Fruit fly (Drosophila melanogaster) whole organism, adult: ENCODE data around the gene lectin-21Cb.

Experiments used
- CG11617 ChIP-seq: fragments of 200-800 bp; sonication (Bioruptor generic); optimal IDR thresholded peaks from 2 replicates; lab custom pipeline; 2017; ENCODE audit warnings: mild to moderate bottlenecking, missing biosample characterization, missing genetic modification reagents, missing genetic modification characterization
- CG12768 ChIP-seq: fragments of 200-800 bp; sonication (Bioruptor generic); optimal IDR thresholded peaks from 2 replicates; lab custom pipeline; 2017; ENCODE audit warnings: missing biosample characterization, missing genetic modification characterization, mild to moderate bottlenecking, moderate library complexity, missing genetic modification reagents
- CG14711 ChIP-seq: fragments of 200-800 bp; sonication (Bioruptor generic); optimal IDR thresholded peaks from 2 replicates; lab custom pipeline; 2018; ENCODE audit warnings: missing biosample characterization, mild to moderate bottlenecking, missing genetic modification characterization, moderate library complexity
- CG33017 ChIP-seq: fragments of 200-800 bp; sonication (Bioruptor generic); optimal IDR thresholded peaks from 2 replicates; lab custom pipeline; 2018; ENCODE audit warnings: missing biosample characterization, mild to moderate bottlenecking, missing genetic modification characterization, moderate library complexity
- CG7045 ChIP-seq: fragments of 200-800 bp; sonication (Bioruptor generic); optimal IDR thresholded peaks from 2 replicates; lab custom pipeline; 2017; ENCODE audit warnings: missing biosample characterization, mild to moderate bottlenecking, missing genetic modification characterization
- CG7101 ChIP-seq: fragments of 200-800 bp; sonication (Bioruptor generic); optimal IDR thresholded peaks from 2 replicates; lab custom pipeline; 2018; ENCODE audit warnings: missing biosample characterization, mild to moderate bottlenecking, missing genetic modification characterization, moderate library complexity
- Clk ChIP-seq: fragments of 200-800 bp; sonication (Bioruptor generic); optimal IDR thresholded peaks from 2 replicates; lab custom pipeline; 2017; ENCODE audit warnings: missing biosample characterization, missing genetic modification characterization
- Crg-1 ChIP-seq: fragments of 200-800 bp; sonication (Bioruptor generic); optimal IDR thresholded peaks from 2 replicates; lab custom pipeline; 2016; ENCODE audit warnings: missing biosample characterization, missing genetic modification characterization
- Mnt ChIP-seq: fragments of 200-800 bp; sonication (Bioruptor generic); optimal IDR thresholded peaks from 2 replicates; lab custom pipeline; 2016; ENCODE audit warnings: missing biosample characterization, mild to moderate bottlenecking, missing genetic modification characterization
- kay ChIP-seq: fragments of 200-800 bp; sonication (Bioruptor generic); peaks from one replicate; lab custom pipeline; 2016; ENCODE audit warnings: missing biosample characterization, missing genetic modification characterization, borderline replicate concordance
- ovo ChIP-seq: fragments of 200-800 bp; sonication (Bioruptor generic); optimal IDR thresholded peaks from 2 replicates; lab custom pipeline; 2016; ENCODE audit warnings: missing biosample characterization, missing genetic modification characterization
- pad ChIP-seq: fragments of 200-800 bp; sonication (Bioruptor generic); optimal IDR thresholded peaks from 3 replicates; lab custom pipeline; 2017; ENCODE audit warnings: missing biosample characterization, missing genetic modification characterization, mild to moderate bottlenecking, moderate library complexity, missing genetic modification reagents
- tj ChIP-seq: fragments of 200-800 bp; sonication (Bioruptor generic); optimal IDR thresholded peaks from 3 replicates; lab custom pipeline; 2017; ENCODE audit warnings: missing biosample characterization, mild to moderate bottlenecking, missing genetic modification characterization, moderate library complexity

DNA sequence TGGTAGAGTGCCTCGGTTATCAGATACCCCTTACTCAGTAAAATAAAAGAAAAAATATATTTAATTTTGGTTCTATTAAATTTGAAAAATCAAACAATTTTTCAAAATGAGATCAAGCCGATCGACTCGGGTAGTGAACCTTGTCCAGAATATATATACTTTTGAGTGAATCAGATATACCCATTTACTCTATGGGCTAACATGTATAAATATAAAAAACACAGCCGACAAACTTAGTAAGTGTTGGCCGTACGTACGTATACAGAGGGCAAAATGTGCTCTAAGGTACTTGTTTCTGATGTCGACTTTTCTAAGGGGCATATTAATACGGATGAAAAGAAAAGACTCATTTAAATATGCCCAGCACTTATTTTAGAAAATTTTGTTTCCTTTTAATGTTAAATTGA, 13.2 kb upstream of the lectin-21Cb start:
- TF ChIP-seq pad (GFP tag; lab: Kevin White, UChicago): no peak
- TF ChIP-seq Crg-1 (GFP tag; lab: Kevin White, UChicago): no peak
- no peak for TF ChIP-seq CG7101 (tag; lab: Kevin White, UChicago)
- no peak for TF ChIP-seq CG12768 (GFP tag; lab: Kevin White, UChicago)
- TF ChIP-seq CG11617 (GFP tag; lab: Kevin White, UChicago): no peak
- TF ChIP-seq CG14711 (tag; lab: Kevin White, UChicago): no peak
- TF ChIP-seq kay (GFP tag; lab: Kevin White, UChicago): no peak
- TF ChIP-seq tj (GFP tag; lab: Kevin White, UChicago): no peak
- TF ChIP-seq ovo (GFP tag; lab: Kevin White, UChicago): no peak
- no peak for TF ChIP-seq CG7045 (GFP tag; lab: Kevin White, UChicago)
- TF ChIP-seq Clk: no peak
- TF ChIP-seq CG33017: no peak
- no peak for TF ChIP-seq Mnt (GFP tag; lab: Kevin White, UChicago)
